Worm (Caenorhabditis elegans): ENCODE measurements around the gene nrfl-1.

The nrfl-1 gene

DNA sequence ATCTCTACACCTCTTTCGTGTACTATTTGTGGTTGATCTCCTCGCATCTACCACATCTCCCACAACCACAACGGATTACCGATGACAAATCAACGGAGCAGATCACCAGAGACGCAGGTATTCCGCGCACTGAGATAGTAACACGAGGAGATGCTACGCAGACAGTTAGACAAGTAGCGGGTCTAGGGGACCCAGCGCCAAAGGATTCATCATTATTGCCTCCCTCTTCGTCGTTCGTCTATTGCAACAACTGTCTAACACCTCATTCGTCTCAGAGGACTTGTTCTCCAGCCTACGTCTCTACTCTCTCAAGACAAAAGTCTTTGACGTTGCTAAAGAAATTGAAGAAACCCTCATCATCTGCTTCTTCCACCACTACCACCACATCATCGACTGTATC, 2.7 kb downstream of the nrfl-1 start (continued):
- TF ChIP-seq sup-37 (GFP tag; optimal IDR thresholded peaks at IDR 0.05) (no peak), unc-86 (tag; optimal IDR thresholded peaks at IDR 0.05) (no peak), nhr-85 (tag) (peak; percentile 88), irx-1 (tag; optimal IDR thresholded peaks at IDR 0.05) (no peak), unc-130 (tag; optimal IDR thresholded peaks at IDR 0.05) (no peak), ceh-90 (tag; optimal IDR thresholded peaks at IDR 0.05) (no peak), egl-13 (tag; optimal IDR thresholded peaks at IDR 0.05) (no peak), lsy-2 (tag; optimal IDR thresholded peaks at IDR 0.05) (peak; percentile 27 to 64), nhr-11 (tag; optimal IDR thresholded peaks at IDR 0.05) (no peak), rnt-1 (tag; optimal IDR thresholded peaks at IDR 0.05) (peak; percentile 57), mdl-1 (tag; optimal IDR thresholded peaks at IDR 0.05) (peak in 1 of 2 experiments; percentile 74), mef-2 (tag; optimal IDR thresholded peaks at IDR 0.05) (no peak), aly-2 (tag; optimal IDR thresholded peaks at IDR 0.05) (no peak), nhr-90 (tag; optimal IDR thresholded peaks at IDR 0.05; ENCODE audit: poor library complexity) (peak; percentile 41), ceh-63 (GFP tag; optimal IDR thresholded peaks at IDR 0.05) (no peak), unc-98 (GFP tag; IDR thresholded peaks at IDR 0.05) (no peak), nhr-28 (tag; optimal IDR thresholded peaks at IDR 0.05) (no peak), lin-39 (tag; optimal IDR thresholded peaks at IDR 0.05) (no peak), nhr-237 (tag; optimal IDR thresholded peaks at IDR 0.05) (peak; percentile 5), lin-14 (GFP tag; optimal IDR thresholded peaks at IDR 0.05) (peak; percentile 94), skn-1 (tag; optimal IDR thresholded peaks at IDR 0.05) (peak; percentile 43), elt-3 (tag; optimal IDR thresholded peaks at IDR 0.05) (peak in 3 of 6 experiments; percentile 14 to 21 (median 19)), ztf-11 (tag; optimal IDR thresholded peaks at IDR 0.05) (no peak), C04F5.9 (tag; optimal IDR thresholded peaks at IDR 0.05) (no peak), pag-3 (tag; optimal IDR thresholded peaks at IDR 0.05; ENCODE audit: borderline replicate concordance, insufficient read depth) (no peak), fkh-10 (GFP tag; optimal IDR thresholded peaks at IDR 0.05) (no peak), jun-1 (tag; optimal IDR thresholded peaks at IDR 0.05) (no peak), egl-27 (tag; optimal IDR thresholded peaks at IDR 0.05) (no peak), ceh-88 (GFP tag; IDR thresholded peaks at IDR 0.05) (no peak), alr-1 (tag; optimal IDR thresholded peaks at IDR 0.05; ENCODE audit: borderline replicate concordance) (no peak), nhr-19 (GFP tag; conservative IDR thresholded peaks at IDR 0.05) (no peak; the same call in 1 of the 2 replicates), pax-3 (tag; optimal IDR thresholded peaks at IDR 0.05) (no peak), C16A3.4 (tag; optimal IDR thresholded peaks at IDR 0.05) (peak; percentile 51), ceh-8 (GFP tag; optimal IDR thresholded peaks at IDR 0.05) (no peak), sox-4 (tag; optimal IDR thresholded peaks at IDR 0.05) (no peak), fkh-4 (tag; optimal IDR thresholded peaks at IDR 0.05; ENCODE audit: borderline replicate concordance) (no peak), nhr-76 (tag; optimal IDR thresholded peaks at IDR 0.05) (no peak), isw-1 (GFP tag; IDR thresholded peaks at IDR 0.05) (no peak), zag-1 (tag; optimal IDR thresholded peaks at IDR 0.05) (no peak), tbx-2 (tag; optimal IDR thresholded peaks at IDR 0.05) (peak; percentile 57), elt-2 (tag; optimal IDR thresholded peaks at IDR 0.05) (no peak), dsc-1 (tag; optimal IDR thresholded peaks at IDR 0.05) (no peak), snu-23 (GFP tag; optimal IDR thresholded peaks at IDR 0.05) (peak; percentile 66), fkh-8 (tag; optimal IDR thresholded peaks at IDR 0.05) (no peak), swsn-7 (tag; optimal IDR thresholded peaks at IDR 0.05) (peak; percentile 48), efl-3 (GFP tag; optimal IDR thresholded peaks at IDR 0.05) (no peak), ceh-82 (tag; optimal IDR thresholded peaks at IDR 0.05) (peak in 2 of 3 experiments; percentile 8 to 25), mab-9 (GFP tag; IDR thresholded peaks at IDR 0.05) (no peak), F16B12.6 (tag; optimal IDR thresholded peaks at IDR 0.05) (no peak), lin-35 (GFP tag; optimal IDR thresholded peaks at IDR 0.05) (peak; percentile 33 to 48), zip-4 (GFP tag; optimal IDR thresholded peaks at IDR 0.05) (no peak), nhr-84 (tag; optimal IDR thresholded peaks at IDR 0.05) (no peak), unc-30 (tag; optimal IDR thresholded peaks at IDR 0.05) (no peak)
